Worm (Caenorhabditis elegans) whole organism, young adult: Measurements from ENCODE around the gene C16C10.8.
A peak's percentile ranks its signal among the peaks of the same experiment; 100 is the strongest.

Experiments
- B0019.2 ChIP-seq: fragments of 200-800 bp; sonication (Bioruptor generic); conservative IDR thresholded peaks from 2 replicates; pipeline ENCODE4 v1.3.6; 2022; ENCODE audit warnings: missing genetic modification reagents, missing genetic modification characterization, missing compliant biosample characterization
- B0035.1 ChIP-seq: sonication (generic microtip); optimal IDR thresholded peaks from 2 replicates; lab custom pipeline; 2016; ENCODE audit warnings: missing genetic modification characterization, mild to moderate bottlenecking, missing compliant biosample characterization, missing genotype, missing genetic modification reagents
- B0336.3 ChIP-seq: fragments of 200-800 bp; sonication (Bioruptor generic); IDR thresholded peaks from 2 replicates; pipeline ENCODE4 v1.3.6; 2022; ENCODE audit warnings: missing genetic modification characterization, missing compliant biosample characterization
- F23B12.7 ChIP-seq: sonication (generic microtip); optimal IDR thresholded peaks from 2 replicates; lab custom pipeline; 2017; ENCODE audit warnings: missing genetic modification characterization, mild to moderate bottlenecking, missing compliant biosample characterization, antibody characterized with exemption, moderate library complexity; ENCODE audit not compliant: insufficient read depth
- F33H1.4 ChIP-seq: fragments of 200-800 bp; sonication (Bioruptor generic); IDR thresholded peaks from 2 replicates; pipeline ENCODE4 v1.3.6; 2022; ENCODE audit warnings: missing genetic modification reagents, missing genetic modification characterization, missing compliant biosample characterization
- F39B2.1 ChIP-seq: fragments of 200-800 bp; sonication (Bioruptor generic); IDR thresholded peaks from 2 replicates; pipeline ENCODE4 v1.3.6; 2022; ENCODE audit warnings: missing genetic modification reagents, missing genetic modification characterization, missing compliant biosample characterization
- F49E8.2 ChIP-seq: sonication (generic microtip); optimal IDR thresholded peaks from 3 replicates; lab custom pipeline; 2017; ENCODE audit warnings: missing genetic modification characterization, mild to moderate bottlenecking, missing compliant biosample characterization, antibody characterized with exemption, moderate library complexity; ENCODE audit not compliant: insufficient read depth
- T26A5.8 ChIP-seq: sonication (generic microtip); optimal IDR thresholded peaks from 2 replicates; lab custom pipeline; 2016; ENCODE audit warnings: missing genetic modification characterization, missing compliant biosample characterization
- Y53G8AR.9 ChIP-seq: fragments of 200-800 bp; sonication (Bioruptor generic); conservative IDR thresholded peaks from 2 replicates; pipeline ENCODE4 v1.3.6; 2022; ENCODE audit warnings: missing genetic modification reagents, missing genetic modification characterization, missing compliant biosample characterization
- Y95B8A.8 ChIP-seq: fragments of 200-800 bp; sonication (Bioruptor generic); IDR thresholded peaks from 2 replicates; pipeline ENCODE4 v1.3.6; 2022; ENCODE audit warnings: missing genetic modification reagents, missing genetic modification characterization, missing compliant biosample characterization
- ZK185.1 ChIP-seq: sonication (generic microtip); optimal IDR thresholded peaks from 2 replicates; lab custom pipeline; 2016; ENCODE audit warnings: mild to moderate bottlenecking, missing genetic modification characterization, missing compliant biosample characterization; ENCODE audit not compliant: poor library complexity, severe bottlenecking
- akir-1 ChIP-seq: fragments of 200-800 bp; sonication (Bioruptor generic); optimal IDR thresholded peaks from 2 replicates; lab custom pipeline; 2018; ENCODE audit warnings: mild to moderate bottlenecking, missing genetic modification characterization, moderate library complexity, missing compliant biosample characterization
- ama-1 ChIP-seq, 3 experiments: fragments of 150-350 bp in 1 of 3; sonication (generic microtip) in 2 of 3; optimal IDR thresholded peaks; 2 replicates each; lab custom pipeline; 2014 to 2018; ENCODE audit warnings: missing biosample characterization in 2 of 3, missing genetic modification characterization in 2 of 3, missing genetic modification reagents in 2 of 3
- athp-1 ChIP-seq: sonication (generic microtip); optimal IDR thresholded peaks from 2 replicates; lab custom pipeline; 2017; ENCODE audit warnings: mild to moderate bottlenecking, missing genetic modification characterization, missing compliant biosample characterization
- ceh-100 ChIP-seq: fragments of 200-800 bp; sonication (Bioruptor generic); IDR thresholded peaks from 2 replicates; pipeline ENCODE4 v1.3.6; 2022; ENCODE audit warnings: missing genetic modification reagents, missing genetic modification characterization, missing compliant biosample characterization
- ceh-58 ChIP-seq: fragments of 200-800 bp; sonication (Bioruptor generic); IDR thresholded peaks from 2 replicates; pipeline ENCODE4 v1.3.6; 2022; ENCODE audit warnings: missing genetic modification characterization, missing compliant biosample characterization
- ceh-91 ChIP-seq: fragments of 200-800 bp; sonication (Bioruptor generic); IDR thresholded peaks from 2 replicates; pipeline ENCODE4 v1.3.6; 2022; ENCODE audit warnings: missing genetic modification reagents, missing genetic modification characterization, missing compliant biosample characterization
- die-1 ChIP-seq: sonication (generic microtip); optimal IDR thresholded peaks from 2 replicates; lab custom pipeline; 2016; ENCODE audit warnings: missing genotype, mild to moderate bottlenecking, missing genetic modification characterization, missing compliant biosample characterization
- dpff-1 ChIP-seq: sonication (generic microtip); optimal IDR thresholded peaks from 2 replicates; lab custom pipeline; 2017; ENCODE audit warnings: mild to moderate bottlenecking, missing genetic modification characterization, missing compliant biosample characterization
- efl-1 ChIP-seq: fragments of 150-350 bp; optimal IDR thresholded peaks from 2 replicates; lab custom pipeline; 2014; ENCODE audit warnings: missing biosample characterization, missing genetic modification reagents, missing genetic modification characterization
- egl-44 ChIP-seq: fragments of 200-800 bp; sonication (Bioruptor generic); IDR thresholded peaks from 2 replicates; pipeline ENCODE4 v1.3.6; 2022; ENCODE audit warnings: missing genetic modification reagents, missing genetic modification characterization, missing compliant biosample characterization
- ekl-4 ChIP-seq: fragments of 200-800 bp; sonication (Bioruptor generic); IDR thresholded peaks from 2 replicates; pipeline ENCODE4 v1.3.6; 2022; ENCODE audit warnings: missing genetic modification reagents, missing genetic modification characterization, missing compliant biosample characterization
- hlh-26 ChIP-seq: fragments of 200-800 bp; sonication (Bioruptor generic); conservative IDR thresholded peaks from 2 replicates; pipeline ENCODE4 v1.3.6; 2022; ENCODE audit warnings: missing genetic modification reagents, missing genetic modification characterization, missing compliant biosample characterization
- hmg-1.2 ChIP-seq: fragments of 200-800 bp; sonication (Bioruptor generic); IDR thresholded peaks from 2 replicates; pipeline ENCODE4 v1.3.6; 2022; ENCODE audit warnings: missing genetic modification reagents, missing genetic modification characterization, missing compliant biosample characterization
- hrde-1 ChIP-seq: sonication (generic microtip); optimal IDR thresholded peaks from 2 replicates; lab custom pipeline; 2016; ENCODE audit warnings: missing genetic modification characterization, mild to moderate bottlenecking, missing compliant biosample characterization, moderate library complexity, missing genotype, missing genetic modification reagents, borderline replicate concordance
- lin-26 ChIP-seq: fragments of 200-800 bp; sonication (Bioruptor generic); IDR thresholded peaks from 2 replicates; pipeline ENCODE4 v1.3.6; 2022; ENCODE audit warnings: missing genetic modification reagents, missing genetic modification characterization, missing compliant biosample characterization
- lin-54 ChIP-seq: fragments of 200-800 bp; sonication (Bioruptor generic); optimal IDR thresholded peaks from 2 replicates; lab custom pipeline; 2018; ENCODE audit warnings: mild to moderate bottlenecking, missing genetic modification characterization, missing compliant biosample characterization
- madf-10 ChIP-seq: sonication (generic microtip); optimal IDR thresholded peaks from 2 replicates; lab custom pipeline; 2016; ENCODE audit warnings: mild to moderate bottlenecking, missing genetic modification characterization, missing compliant biosample characterization
- madf-6 ChIP-seq: fragments of 200-800 bp; sonication (Bioruptor generic); IDR thresholded peaks from 2 replicates; pipeline ENCODE4 v1.3.6; 2022; ENCODE audit warnings: missing genetic modification reagents, missing genetic modification characterization, missing compliant biosample characterization
- madf-8 ChIP-seq: fragments of 200-800 bp; sonication (Bioruptor generic); conservative IDR thresholded peaks from 2 replicates; pipeline ENCODE4 v1.3.6; 2022; ENCODE audit warnings: missing genetic modification reagents, missing genetic modification characterization, missing compliant biosample characterization
- mel-28 ChIP-seq: sonication (generic microtip); optimal IDR thresholded peaks from 2 replicates; lab custom pipeline; 2016; ENCODE audit warnings: borderline replicate concordance, mild to moderate bottlenecking, missing genetic modification characterization, missing compliant biosample characterization
- nfyb-1 ChIP-seq: fragments of 200-800 bp; sonication (Bioruptor generic); IDR thresholded peaks from 2 replicates; pipeline ENCODE4 v1.3.6; 2022; ENCODE audit warnings: missing genetic modification reagents, missing genetic modification characterization, missing compliant biosample characterization
- nhr-179 ChIP-seq: sonication (generic microtip); optimal IDR thresholded peaks from 2 replicates; lab custom pipeline; 2016; ENCODE audit warnings: mild to moderate bottlenecking, missing genetic modification characterization, missing compliant biosample characterization
- nhr-27 ChIP-seq: fragments of 200-800 bp; sonication (Bioruptor generic); optimal IDR thresholded peaks from 2 replicates; lab custom pipeline; 2018; ENCODE audit warnings: mild to moderate bottlenecking, missing genetic modification characterization, moderate library complexity, missing compliant biosample characterization
- nhr-80 ChIP-seq: sonication (generic microtip); optimal IDR thresholded peaks from 2 replicates; lab custom pipeline; 2016; ENCODE audit warnings: missing genetic modification characterization, missing compliant biosample characterization
- nhr-90 ChIP-seq: sonication (generic microtip); optimal IDR thresholded peaks from 2 replicates; lab custom pipeline; 2016; ENCODE audit warnings: missing genotype, mild to moderate bottlenecking, missing genetic modification characterization, missing compliant biosample characterization
- rcor-1 ChIP-seq: fragments of 200-800 bp; sonication (Bioruptor generic); IDR thresholded peaks from 2 replicates; pipeline ENCODE4 v1.3.6; 2022; ENCODE audit warnings: missing genetic modification reagents, missing genetic modification characterization, missing compliant biosample characterization
- repo-1 ChIP-seq: sonication (generic microtip); optimal IDR thresholded peaks from 2 replicates; lab custom pipeline; 2017; ENCODE audit warnings: mild to moderate bottlenecking, missing genetic modification characterization, missing compliant biosample characterization
- sea-2 ChIP-seq: fragments of 200-800 bp; sonication (Bioruptor generic); IDR thresholded peaks from 2 replicates; pipeline ENCODE4 v1.3.6; 2022; ENCODE audit warnings: missing genetic modification characterization, missing compliant biosample characterization
- snpc-1.3 ChIP-seq: sonication (generic microtip); optimal IDR thresholded peaks from 2 replicates; lab custom pipeline; 2017; ENCODE audit warnings: missing genetic modification characterization, mild to moderate bottlenecking, missing compliant biosample characterization, antibody characterized with exemption, moderate library complexity, missing genotype, missing genetic modification reagents; ENCODE audit not compliant: insufficient read depth
- snpc-3.4 ChIP-seq: sonication (generic microtip); optimal IDR thresholded peaks from 2 replicates; lab custom pipeline; 2017; ENCODE audit warnings: missing genetic modification characterization, mild to moderate bottlenecking, missing compliant biosample characterization, antibody characterized with exemption, moderate library complexity, missing genotype, missing genetic modification reagents
- unc-62 ChIP-seq: fragments of 150-350 bp; optimal IDR thresholded peaks from 2 replicates; lab custom pipeline; 2014; ENCODE audit warnings: missing biosample characterization, missing genetic modification reagents, missing genetic modification characterization
- zim-3 ChIP-seq: sonication (generic microtip); optimal IDR thresholded peaks from 2 replicates; lab custom pipeline; 2017; ENCODE audit warnings: mild to moderate bottlenecking, missing genetic modification characterization, moderate library complexity, missing compliant biosample characterization
- ztf-18 ChIP-seq: sonication (generic microtip); optimal IDR thresholded peaks from 2 replicates; lab custom pipeline; 2016; ENCODE audit warnings: missing genotype, mild to moderate bottlenecking, missing genetic modification characterization, missing compliant biosample characterization
- ztf-25 ChIP-seq: fragments of 200-800 bp; sonication (Bioruptor generic); IDR thresholded peaks from 2 replicates; pipeline ENCODE4 v1.3.6; 2022; ENCODE audit warnings: missing genetic modification reagents, missing genetic modification characterization, missing compliant biosample characterization

Gene C16C10.8

DNA sequence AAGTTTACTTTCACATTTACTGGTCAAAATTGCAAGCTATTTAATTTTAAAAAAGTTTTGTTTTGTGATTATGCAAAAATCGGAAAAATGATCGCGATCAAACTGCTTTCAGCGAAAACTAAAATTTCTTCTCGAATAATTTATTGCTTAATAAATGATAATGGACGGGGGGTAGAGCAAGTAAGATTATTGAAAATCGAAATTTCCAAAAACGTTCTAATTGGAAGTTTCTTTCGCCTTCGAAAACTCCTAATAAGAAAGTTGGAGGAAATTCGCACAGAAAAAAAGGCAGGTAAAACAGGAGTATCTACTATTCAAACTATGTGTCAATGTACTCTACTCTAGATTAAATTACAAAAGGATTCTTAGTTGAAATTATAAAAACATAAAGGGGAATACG, 8.2 kb upstream of the C16C10.8 start (continued):
- TF ChIP-seq ceh-58 (no peak), B0336.3 (GFP tag; lab: Robert Waterston, UW) (peak; percentile 69), ztf-25 (0 out of 2 replicates have a peak, but pooled peaks have one; percentile 31), snpc-1.3 (tag; lab: Kevin White, UChicago) (peak; percentile 77), Y53G8AR.9 (peak; percentile 89), dpff-1 (tag; lab: Kevin White, UChicago) (peak; percentile 13), hmg-1.2 (GFP tag; lab: Robert Waterston, UW) (peak; percentile 35; the same call in 1 of the 2 replicates), snpc-3.4 (tag; lab: Kevin White, UChicago) (peak; percentile 23), akir-1 (GFP tag; lab: Kevin White, UChicago) (no peak), nfyb-1 (GFP tag; lab: Robert Waterston, UW) (peak; percentile 47; the same call in 1 of the 2 replicates), unc-62 (no peak), F39B2.1 (peak; percentile 9; the same call in 1 of the 2 replicates), ekl-4 (GFP tag; lab: Robert Waterston, UW) (peak; percentile 70), Y95B8A.8 (0 out of 2 replicates have a peak, but pooled peaks have one; percentile 15), egl-44 (GFP tag; lab: Robert Waterston, UW) (no peak), F49E8.2 (tag; lab: Kevin White, UChicago) (peak; percentile 82), lin-26 (GFP tag; lab: Robert Waterston, UW) (no peak; the same call in 1 of the 2 replicates), F33H1.4 (no peak), ama-1 (optimal IDR thresholded peaks at IDR 0.05; lab: Kevin White, UChicago) (no peak), ama-1 (GFP tag; optimal IDR thresholded peaks at IDR 0.05; lab: Kevin White, UChicago) (peak in 1 of 2 experiments; percentile 81), T26A5.8 (tag; lab: Kevin White, UChicago) (peak; percentile 15)

DNA sequence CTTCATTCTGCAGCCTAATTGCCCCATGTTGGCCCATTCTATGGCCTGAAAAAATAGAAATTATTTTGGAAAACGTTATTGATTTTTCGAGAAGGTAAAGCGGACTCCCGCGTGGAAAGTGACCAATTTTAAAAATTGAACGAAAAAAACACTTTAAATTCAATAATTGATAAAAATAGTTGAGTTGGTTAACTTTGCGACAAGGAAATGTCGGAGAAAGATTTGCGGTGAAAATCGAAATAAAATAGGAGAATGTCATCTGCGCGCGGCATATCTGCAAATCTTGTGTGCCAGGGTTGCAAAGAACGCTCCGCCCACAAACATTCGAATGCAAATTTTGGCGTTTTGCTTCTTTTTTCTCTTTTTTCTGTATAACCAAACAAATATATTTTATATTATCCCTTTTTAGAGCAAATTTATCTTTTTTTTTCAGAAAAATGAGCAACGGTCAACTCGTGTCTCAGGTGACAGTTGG, 7.0 kb upstream of the C16C10.8 start, which contains the start of the genes rnf-121 and C16C10.4:
Gene rnf-121, minus strand, starts transcription at position 51 of the 475 bp plus-strand sequence.
Gene C16C10.4, plus strand, starts transcription at position 434 of the 475 bp plus-strand sequence.
- TF ChIP-seq rcor-1 (GFP tag; lab: Robert Waterston, UW) (peak; percentile 57; the same call in 1 of the 2 replicates), ceh-91 (GFP tag; lab: Robert Waterston, UW) (no peak), hrde-1 (peak; percentile 66), madf-6 (GFP tag; lab: Robert Waterston, UW) (peak; percentile 82), nhr-179 (tag; lab: Kevin White, UChicago) (no peak), madf-10 (tag; lab: Kevin White, UChicago) (peak; percentile 45), nhr-90 (tag; lab: Kevin White, UChicago) (no peak), die-1 (tag; lab: Kevin White, UChicago) (peak; percentile 50), repo-1 (tag; lab: Kevin White, UChicago) (peak; percentile 4), zim-3 (tag; lab: Kevin White, UChicago) (no peak), ceh-58 (no peak), akir-1 (GFP tag; lab: Kevin White, UChicago) (no peak), madf-8 (peak; percentile 38), athp-1 (tag; lab: Kevin White, UChicago) (peak; percentile 40), lin-54 (peak; percentile 69), nfyb-1 (GFP tag; lab: Robert Waterston, UW) (peak; percentile 77; the same call in 1 of the 2 replicates), ceh-100 (peak; percentile 77), ztf-18 (peak; percentile 46), ZK185.1 (tag; lab: Kevin White, UChicago) (peak; percentile 86), hmg-1.2 (GFP tag; lab: Robert Waterston, UW) (peak; percentile 38; the same call in 1 of the 2 replicates), snpc-3.4 (tag; lab: Kevin White, UChicago) (peak; percentile 83), hlh-26 (no peak), sea-2 (GFP tag; lab: Robert Waterston, UW) (no peak), B0336.3 (GFP tag; lab: Robert Waterston, UW) (peak; percentile 20; the same call in 1 of the 2 replicates), nhr-80 (tag; lab: Kevin White, UChicago) (peak; percentile 1), F23B12.7 (tag; lab: Kevin White, UChicago) (peak; percentile 67), mel-28 (tag; lab: Kevin White, UChicago) (no peak), efl-1 (GFP tag; lab: Kevin White, UChicago) (peak; percentile 26), B0035.1 (tag; lab: Kevin White, UChicago) (no peak), B0019.2 (no peak), nhr-27 (tag; lab: Kevin White, UChicago) (no peak)
